Worm (Caenorhabditis elegans) whole organism, late embryonic: ENCODE data around the gene mltn-7.

Experiments used
- C08G9.2 ChIP-seq: sonication (generic microtip); optimal IDR thresholded peaks from 2 replicates; lab custom pipeline; 2016; ENCODE audit warnings: mild to moderate bottlenecking, missing genetic modification characterization, moderate library complexity, missing compliant biosample characterization
- K02D7.2 ChIP-seq: sonication (generic microtip); optimal IDR thresholded peaks from 2 replicates; lab custom pipeline; 2017; ENCODE audit warnings: mild to moderate bottlenecking, missing genetic modification characterization, missing compliant biosample characterization
- K09A11.1 ChIP-seq: sonication (generic microtip); optimal IDR thresholded peaks from 2 replicates; lab custom pipeline; 2017; ENCODE audit warnings: antibody characterized with exemption, mild to moderate bottlenecking, missing genetic modification characterization, missing compliant biosample characterization; ENCODE audit not compliant: insufficient read depth
- Y22D7AL.16 ChIP-seq: sonication (generic microtip); optimal IDR thresholded peaks from 2 replicates; lab custom pipeline; 2016; ENCODE audit warnings: missing genetic modification characterization, missing compliant biosample characterization
- ahr-1 ChIP-seq: sonication (generic microtip); optimal IDR thresholded peaks from 2 replicates; lab custom pipeline; 2016; ENCODE audit warnings: missing genetic modification characterization, missing compliant biosample characterization
- ceh-14 ChIP-seq: sonication (generic microtip); optimal IDR thresholded peaks from 2 replicates; lab custom pipeline; 2016; ENCODE audit warnings: missing genotype, missing genetic modification characterization, missing compliant biosample characterization
- ceh-18 ChIP-seq: sonication (generic microtip); optimal IDR thresholded peaks from 2 replicates; lab custom pipeline; 2016; ENCODE audit warnings: missing genetic modification characterization, missing compliant biosample characterization
- ceh-19 ChIP-seq: fragments of 200-800 bp; sonication (Bioruptor generic); optimal IDR thresholded peaks from 2 replicates; lab custom pipeline; 2018; ENCODE audit warnings: mild to moderate bottlenecking, missing genetic modification characterization, missing compliant biosample characterization
- ceh-22 ChIP-seq: sonication (generic microtip); optimal IDR thresholded peaks from 2 replicates; lab custom pipeline; 2017; ENCODE audit warnings: missing biosample characterization, missing genetic modification characterization
- ceh-24 ChIP-seq: sonication (generic microtip); optimal IDR thresholded peaks from 2 replicates; lab custom pipeline; 2016; ENCODE audit warnings: mild to moderate bottlenecking, missing genetic modification characterization, missing compliant biosample characterization
- ceh-30 ChIP-seq: fragments of 150-350 bp; optimal IDR thresholded peaks from 2 replicates; lab custom pipeline; 2014; ENCODE audit warnings: missing biosample characterization, missing genetic modification characterization
- ceh-31 ChIP-seq: sonication (generic microtip); optimal IDR thresholded peaks from 2 replicates; lab custom pipeline; 2016; ENCODE audit warnings: missing genetic modification characterization, missing compliant biosample characterization
- ceh-34 ChIP-seq: sonication (generic microtip); optimal IDR thresholded peaks from 2 replicates; lab custom pipeline; 2016; ENCODE audit warnings: mild to moderate bottlenecking, missing genetic modification characterization, missing compliant biosample characterization
- ceh-45 ChIP-seq: fragments of 200-800 bp; sonication (Bioruptor generic); IDR thresholded peaks from 2 replicates; pipeline ENCODE4 v1.3.6; 2022; ENCODE audit warnings: missing genetic modification reagents, missing genetic modification characterization, missing compliant biosample characterization
- ceh-48 ChIP-seq: sonication (generic microtip); optimal IDR thresholded peaks from 2 replicates; lab custom pipeline; 2016; ENCODE audit warnings: missing genetic modification characterization, inconsistent platforms, missing compliant biosample characterization
- ceh-9 ChIP-seq: sonication (generic microtip); optimal IDR thresholded peaks from 2 replicates; lab custom pipeline; 2016; ENCODE audit warnings: mild to moderate bottlenecking, missing genetic modification characterization, inconsistent platforms, missing compliant biosample characterization
- dmd-4 ChIP-seq: sonication (generic microtip); optimal IDR thresholded peaks from 2 replicates; lab custom pipeline; 2016; ENCODE audit warnings: borderline replicate concordance, missing genetic modification characterization, missing compliant biosample characterization
- elt-2 ChIP-seq: sonication (generic microtip); optimal IDR thresholded peaks from 2 replicates; lab custom pipeline; 2016; ENCODE audit warnings: missing genetic modification reagents, missing genetic modification characterization, missing compliant biosample characterization
- elt-4 ChIP-seq: sonication (generic microtip); optimal IDR thresholded peaks from 2 replicates; lab custom pipeline; 2016; ENCODE audit warnings: missing genetic modification characterization, missing compliant biosample characterization
- fax-1 ChIP-seq: sonication (generic microtip); optimal IDR thresholded peaks from 2 replicates; lab custom pipeline; 2016; ENCODE audit warnings: missing genotype, missing genetic modification characterization, missing compliant biosample characterization
- fkh-10 ChIP-seq: fragments of 150-350 bp; optimal IDR thresholded peaks from 2 replicates; lab custom pipeline; 2014; ENCODE audit warnings: missing biosample characterization, missing genetic modification reagents, missing genetic modification characterization
- fkh-6 ChIP-seq: sonication (generic microtip); optimal IDR thresholded peaks from 2 replicates; lab custom pipeline; 2016; ENCODE audit warnings: missing genetic modification characterization, missing compliant biosample characterization
- lim-6 ChIP-seq: sonication (generic microtip); optimal IDR thresholded peaks from 2 replicates; lab custom pipeline; 2016; ENCODE audit warnings: missing genetic modification characterization, missing compliant biosample characterization
- lin-11 ChIP-seq: fragments of 200-800 bp; sonication (Bioruptor generic); optimal IDR thresholded peaks from 2 replicates; lab custom pipeline; 2018; ENCODE audit warnings: mild to moderate bottlenecking, missing genetic modification characterization, missing compliant biosample characterization
- mec-3 ChIP-seq: sonication (generic microtip); optimal IDR thresholded peaks from 2 replicates; lab custom pipeline; 2016; ENCODE audit warnings: borderline replicate concordance, missing genetic modification characterization, missing compliant biosample characterization
- pag-3 ChIP-seq: sonication (generic microtip); optimal IDR thresholded peaks from 2 replicates; lab custom pipeline; 2016; ENCODE audit warnings: missing compliant biosample characterization, missing genetic modification characterization, borderline replicate concordance
- pha-4 ChIP-seq: fragments of 150-350 bp; optimal IDR thresholded peaks from 2 replicates; lab custom pipeline; 2018; ENCODE audit warnings: missing biosample characterization, missing genetic modification reagents, missing genetic modification characterization
- pqm-1 ChIP-seq: sonication (generic microtip); optimal IDR thresholded peaks from 2 replicates; lab custom pipeline; 2016; ENCODE audit warnings: missing genetic modification characterization, missing compliant biosample characterization
- pros-1 ChIP-seq: fragments of 150-350 bp; optimal IDR thresholded peaks from 2 replicates; lab custom pipeline; 2014; ENCODE audit warnings: missing biosample characterization, missing genetic modification reagents, missing genetic modification characterization
- sox-4 ChIP-seq: sonication (generic microtip); optimal IDR thresholded peaks from 2 replicates; lab custom pipeline; 2017; ENCODE audit warnings: mild to moderate bottlenecking, missing genetic modification characterization, inconsistent platforms, missing compliant biosample characterization
- ttx-3 ChIP-seq: sonication (generic microtip); optimal IDR thresholded peaks from 2 replicates; lab custom pipeline; 2016; ENCODE audit warnings: missing genetic modification reagents, missing genetic modification characterization, missing compliant biosample characterization
- unc-3 ChIP-seq, 2 experiments: fragments of 200-800 bp in 1 of 2; sonication (Bioruptor generic) in 1 of 2; sonication (generic microtip) in 1 of 2; conservative IDR thresholded peaks in 1 of 2; optimal IDR thresholded peaks in 1 of 2; 2 replicates each; pipeline versions ENCODE4 v1.3.6 to Lab custom; 2016 to 2022; ENCODE audit warnings: missing compliant biosample characterization in 2 of 2, missing genetic modification characterization in 2 of 2, missing genetic modification reagents in 1 of 2
- unc-42 ChIP-seq: sonication (generic microtip); optimal IDR thresholded peaks from 2 replicates; lab custom pipeline; 2016; ENCODE audit warnings: missing genotype, missing genetic modification characterization, missing compliant biosample characterization
- unc-86 ChIP-seq: sonication (generic microtip); optimal IDR thresholded peaks from 2 replicates; lab custom pipeline; 2016; ENCODE audit warnings: missing genetic modification characterization, missing compliant biosample characterization
- ztf-16 ChIP-seq: sonication (generic microtip); optimal IDR thresholded peaks from 2 replicates; lab custom pipeline; 2017; ENCODE audit warnings: missing genetic modification characterization, missing compliant biosample characterization

Gene mltn-7

ce11 chrV:373192-373591 lies 3.1 kb downstream of the mltn-7 start:
- TF ChIP-seq dmd-4 (tag; lab: Kevin White, UChicago) = no peak
- TF ChIP-seq ceh-9 (tag; lab: Kevin White, UChicago) = no peak
- no peak for TF ChIP-seq unc-3 (GFP tag; conservative IDR thresholded peaks at IDR 0.05; lab: Robert Waterston, UW)
- no peak for TF ChIP-seq unc-3 (tag; optimal IDR thresholded peaks at IDR 0.05; lab: Kevin White, UChicago)
- no peak for TF ChIP-seq ceh-48 (tag; lab: Kevin White, UChicago)
- no peak for TF ChIP-seq lim-6 (tag; lab: Kevin White, UChicago)
- no peak for TF ChIP-seq sox-4 (tag; lab: Kevin White, UChicago)
- no peak for TF ChIP-seq K09A11.1 (tag; lab: Kevin White, UChicago)
- no peak for TF ChIP-seq unc-86 (tag; lab: Kevin White, UChicago)
- TF ChIP-seq ztf-16 (tag; lab: Kevin White, UChicago) = no peak
- TF ChIP-seq elt-4 (tag; lab: Kevin White, UChicago) = no peak
- no peak for TF ChIP-seq ahr-1
- TF ChIP-seq lin-11 (tag; lab: Kevin White, UChicago) = no peak

DNA sequence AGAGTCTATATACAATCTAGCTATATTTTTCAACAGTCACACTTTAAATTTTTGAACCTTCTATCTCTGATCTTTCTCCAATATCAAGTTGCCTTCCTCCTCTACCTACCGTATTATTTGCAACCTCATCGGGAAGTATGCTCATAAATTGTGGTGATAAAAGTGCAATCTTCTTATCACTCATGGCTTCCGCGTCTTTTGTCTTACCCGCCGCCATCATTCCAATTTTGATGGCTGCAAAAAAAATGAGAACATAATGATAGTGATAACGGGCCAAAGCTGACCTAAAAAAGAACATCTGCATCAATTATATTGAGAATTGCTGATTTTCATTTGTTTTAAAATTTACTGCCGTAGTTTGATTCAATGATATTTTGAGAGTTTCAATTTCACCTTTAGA lies 6.7 kb downstream of the mltn-7 start:
- TF ChIP-seq mec-3 (tag; lab: Kevin White, UChicago) (no peak), elt-2 (tag; lab: Kevin White, UChicago) (peak; percentile 33)

ce11 chrV:378231-378630 lies 8.1 kb downstream of the mltn-7 start:
- no peak for TF ChIP-seq unc-42
- no peak for TF ChIP-seq pag-3 (tag; lab: Kevin White, UChicago)
- TF ChIP-seq ceh-18 (tag; lab: Kevin White, UChicago) = no peak
- TF ChIP-seq sox-4 (tag; lab: Kevin White, UChicago) = no peak
- no peak for TF ChIP-seq fax-1 (tag; lab: Kevin White, UChicago)
- TF ChIP-seq fkh-10 (GFP tag; lab: Kevin White, UChicago) = no peak
- no peak for TF ChIP-seq pros-1 (tag; lab: Kevin White, UChicago)
- no peak for TF ChIP-seq mec-3 (tag; lab: Kevin White, UChicago)
- TF ChIP-seq, all 69 proteins: peak for 0

ce11 chrV:380186-380585 lies 10.1 kb downstream of the mltn-7 start, which contains the start of gene mltn-8:
mltn-8 (minus strand) TSS chrV:380286.
- TF ChIP-seq fkh-6 (no peak), ceh-9 (tag; lab: Kevin White, UChicago) (no peak), unc-86 (tag; lab: Kevin White, UChicago) (no peak), K02D7.2 (no peak), ceh-31 (no peak), mec-3 (tag; lab: Kevin White, UChicago) (no peak), ceh-30 (tag; lab: Kevin White, UChicago) (no peak), ceh-19 (GFP tag; lab: Kevin White, UChicago) (no peak), unc-42 (no peak), ceh-24 (tag; lab: Kevin White, UChicago) (no peak), ttx-3 (tag; lab: Kevin White, UChicago) (no peak), C08G9.2 (tag; lab: Kevin White, UChicago) (no peak), pha-4 (no peak), pqm-1 (tag; lab: Kevin White, UChicago) (no peak), ceh-22 (tag; lab: Kevin White, UChicago) (no peak), ceh-34 (no peak), Y22D7AL.16 (tag; lab: Kevin White, UChicago) (no peak), ceh-45 (no peak), ceh-14 (tag; lab: Kevin White, UChicago) (no peak)
- TF ChIP-seq, all 69 proteins: peak for 0
